Worm (Caenorhabditis elegans): ENCODE measurements around the gene egl-2.

DNA sequence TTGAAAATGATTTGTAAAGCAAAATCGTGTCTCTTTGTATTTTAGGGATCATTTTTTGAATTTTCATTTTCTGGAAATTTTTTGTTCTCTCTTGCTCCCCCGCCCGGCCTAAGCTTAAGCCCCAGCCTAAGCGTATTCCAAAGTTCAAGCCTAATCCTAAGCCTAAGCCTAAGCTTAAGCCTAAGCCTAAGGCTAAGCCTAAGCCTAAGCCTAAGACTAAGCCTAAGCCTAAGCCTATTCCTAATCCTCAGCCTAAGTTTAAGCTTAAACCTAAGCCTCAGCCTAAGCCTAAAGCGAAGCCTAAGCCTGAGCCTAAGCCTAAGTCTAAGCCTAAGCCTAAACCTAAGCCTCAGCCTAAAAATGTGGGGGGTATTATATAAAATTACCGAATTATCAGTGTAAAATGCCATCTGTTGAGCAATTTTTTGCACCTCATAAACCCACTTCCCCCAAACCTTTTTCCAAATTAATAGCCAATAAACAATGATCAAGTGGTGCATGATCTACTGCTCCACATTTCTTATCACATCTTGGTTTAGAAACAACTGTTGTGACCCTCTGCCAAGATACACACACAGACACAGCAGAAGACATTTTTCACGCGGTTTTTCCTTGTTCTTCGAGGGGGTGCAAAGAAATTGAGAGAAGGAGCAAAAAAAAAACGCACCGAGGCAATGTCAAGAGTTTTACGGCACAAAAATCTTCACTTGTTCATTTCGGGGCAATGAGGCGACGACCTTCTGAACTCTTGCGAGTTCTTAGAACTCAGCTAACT is 42.3 kb upstream of the egl-2 start:
- TF ChIP-seq hmg-4 (GFP tag; optimal IDR thresholded peaks at IDR 0.05): no peak
- no peak for TF ChIP-seq ama-1 (optimal IDR thresholded peaks at IDR 0.05)
- TF ChIP-seq aly-1 (tag; optimal IDR thresholded peaks at IDR 0.05): no peak
- TF ChIP-seq ets-7 (tag; optimal IDR thresholded peaks at IDR 0.05): no peak
- no peak for TF ChIP-seq hmbx-1 (tag; optimal IDR thresholded peaks at IDR 0.05)
- TF ChIP-seq tra-4 (tag; optimal IDR thresholded peaks at IDR 0.05): no peak

All from whole organism, early embryonic.